Worm (Caenorhabditis elegans) whole organism, midembryonic: Measurements from ENCODE around the gene bus-2.

ENCODE experiments used
- T22C8.4 ChIP-seq: fragments of 200-800 bp; sonication (Bioruptor generic); IDR thresholded peaks from 2 replicates; pipeline ENCODE4 v1.3.6; 2022; ENCODE audit warnings: missing genetic modification characterization, missing compliant biosample characterization
- cog-1 ChIP-seq: sonication (generic microtip); optimal IDR thresholded peaks from 2 replicates; lab custom pipeline; 2016; ENCODE audit warnings: missing genetic modification characterization, missing compliant biosample characterization
- flt-1 ChIP-seq: fragments of 200-800 bp; sonication (Bioruptor generic); IDR thresholded peaks from 2 replicates; pipeline ENCODE4 v1.3.6; 2022; ENCODE audit warnings: missing genetic modification characterization, missing compliant biosample characterization
- klf-2 ChIP-seq: fragments of 200-800 bp; sonication (Bioruptor generic); conservative IDR thresholded peaks from 2 replicates; pipeline ENCODE4 v1.3.6; 2022; ENCODE audit warnings: missing genetic modification reagents, missing genetic modification characterization, missing compliant biosample characterization
- med-1 ChIP-seq: sonication (generic microtip); optimal IDR thresholded peaks from 2 replicates; lab custom pipeline; 2017; ENCODE audit warnings: missing genetic modification characterization, mild to moderate bottlenecking, missing compliant biosample characterization, antibody characterized with exemption, missing genetic modification reagents; ENCODE audit not compliant: insufficient read depth
- ref-1 ChIP-seq: fragments of 200-800 bp; sonication (Bioruptor generic); conservative IDR thresholded peaks from 2 replicates; pipeline ENCODE4 v1.3.6; 2022; ENCODE audit warnings: missing genetic modification reagents, missing genetic modification characterization, missing compliant biosample characterization
- tab-1 ChIP-seq: fragments of 200-800 bp; sonication (Bioruptor generic); IDR thresholded peaks from 2 replicates; pipeline ENCODE4 v1.3.6; 2022; ENCODE audit warnings: missing genetic modification characterization, missing compliant biosample characterization
- ztf-23 ChIP-seq: fragments of 200-800 bp; sonication (Bioruptor generic); IDR thresholded peaks from 2 replicates; pipeline ENCODE4 v1.3.6; 2022; ENCODE audit warnings: missing genetic modification reagents, missing genetic modification characterization, missing compliant biosample characterization
- ztf-29 ChIP-seq: fragments of 200-800 bp; sonication (Bioruptor generic); IDR thresholded peaks from 2 replicates; pipeline ENCODE4 v1.3.6; 2022; ENCODE audit warnings: missing genetic modification reagents, missing genetic modification characterization, missing compliant biosample characterization

Gene bus-2

ce11 chrIV:1739366-1740104 lies 39.8 kb downstream of the bus-2 start:
- TF ChIP-seq ref-1 (GFP tag; lab: Robert Waterston, UW) = no peak
- TF ChIP-seq ztf-23 (GFP tag; lab: Robert Waterston, UW) = no peak
- no peak for TF ChIP-seq cog-1
- no peak for TF ChIP-seq flt-1 (GFP tag; lab: Robert Waterston, UW)

ce11 chrIV:1740105-1741023 lies 40.7 kb downstream of the bus-2 start, which contains the start of gene ptpn-22:
Gene ptpn-22, minus strand, starts transcription at chrIV:1740262.
- TF ChIP-seq T22C8.4 (GFP tag; lab: Robert Waterston, UW) = peak; percentile 91
- TF ChIP-seq med-1 (GFP tag; lab: Kevin White, UChicago) = no peak

ce11 chrIV:1745453-1746051 lies 45.9 kb downstream of the bus-2 start, which contains the start of the genes Y41D4A.6 and Y41D4A.4:
Gene Y41D4A.6, minus strand, starts transcription at chrIV:1745503.
Gene Y41D4A.4, plus strand, starts transcription at chrIV:1746001.
- peak; percentile 86 for TF ChIP-seq ztf-23 (GFP tag; lab: Robert Waterston, UW)
- TF ChIP-seq cog-1 = peak; percentile 96
- no peak for TF ChIP-seq tab-1 (GFP tag; lab: Robert Waterston, UW)
- TF ChIP-seq ztf-29 (GFP tag; lab: Robert Waterston, UW) = no peak
- peak; percentile 83 for TF ChIP-seq klf-2 (GFP tag; lab: Robert Waterston, UW)
- no peak; the same call in 1 of the 2 replicates for TF ChIP-seq T22C8.4 (GFP tag; lab: Robert Waterston, UW)
- no peak for TF ChIP-seq ref-1 (GFP tag; lab: Robert Waterston, UW)
- no peak for TF ChIP-seq med-1 (GFP tag; lab: Kevin White, UChicago)
- TF ChIP-seq flt-1 (GFP tag; lab: Robert Waterston, UW) = peak; percentile 87

ce11 chrIV:1751243-1751642 lies 51.5 kb downstream of the bus-2 start:
- TF ChIP-seq ztf-29 (GFP tag; lab: Robert Waterston, UW) = no peak
- TF ChIP-seq T22C8.4 (GFP tag; lab: Robert Waterston, UW) = peak; percentile 64
